Worm (Caenorhabditis elegans) whole organism, L1 larva: ENCODE results near the gene srd-1.

ENCODE experiments used
- alr-1 ChIP-seq: fragments of 200-800 bp; sonication (Bioruptor generic); optimal IDR thresholded peaks from 2 replicates; lab custom pipeline; 2018; ENCODE audit warnings: borderline replicate concordance, mild to moderate bottlenecking, missing genetic modification characterization, missing compliant biosample characterization
- egl-27 ChIP-seq, 2 experiments: fragments of 150-350 bp in 1 of 2; sonication (generic microtip); optimal IDR thresholded peaks; 3 replicates each; lab custom pipeline; 2017 to 2018; ENCODE audit warnings: missing biosample characterization in 2 of 2, missing genetic modification characterization in 2 of 2, missing genetic modification reagents in 2 of 2
- fkh-10 ChIP-seq: sonication (generic microtip); optimal IDR thresholded peaks from 2 replicates; lab custom pipeline; 2017; ENCODE audit warnings: missing biosample characterization, missing genetic modification reagents, missing genetic modification characterization
- nhr-77 ChIP-seq: fragments of 150-350 bp; optimal IDR thresholded peaks from 2 replicates; lab custom pipeline; 2014; ENCODE audit warnings: missing biosample characterization, missing genetic modification characterization
- rnt-1 ChIP-seq: sonication (generic microtip); optimal IDR thresholded peaks from 2 replicates; lab custom pipeline; 2016; ENCODE audit warnings: mild to moderate bottlenecking, missing genetic modification characterization, moderate library complexity, missing compliant biosample characterization
- snpc-4 ChIP-seq: fragments of 150-350 bp; optimal IDR thresholded peaks from 2 replicates; lab custom pipeline; 2014; ENCODE audit warnings: missing biosample characterization, missing genetic modification characterization

DNA sequence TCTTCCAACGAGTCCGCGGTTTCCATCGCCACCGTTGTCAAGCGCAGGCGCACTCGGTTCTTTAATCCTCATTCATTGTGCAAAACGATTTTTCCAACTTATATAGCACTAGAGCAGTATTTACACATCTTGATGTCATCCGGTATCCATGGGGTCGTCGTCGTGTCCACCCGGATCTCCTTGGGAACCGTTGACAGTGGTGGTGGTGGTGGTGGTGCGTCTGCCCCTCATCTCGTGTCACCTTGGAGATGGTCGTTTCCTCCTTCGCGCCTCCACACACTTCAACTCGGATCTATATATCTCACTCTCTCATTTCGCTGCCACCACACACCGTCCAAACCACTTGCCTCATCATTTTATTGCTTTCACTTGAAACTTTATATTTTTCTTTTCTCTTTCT is 19.7 kb downstream of the srd-1 start:
- TF ChIP-seq egl-27 (tag; optimal IDR thresholded peaks at IDR 0.05; lab: Kevin White, UChicago), result no peak
- TF ChIP-seq snpc-4 (tag; lab: Kevin White, UChicago), result no peak
- TF ChIP-seq rnt-1 (tag; lab: Kevin White, UChicago), result no peak
- no peak for TF ChIP-seq nhr-77 (tag; lab: Kevin White, UChicago)
- no peak for TF ChIP-seq alr-1 (tag; lab: Kevin White, UChicago)
- TF ChIP-seq fkh-10 (GFP tag; lab: Kevin White, UChicago), result no peak
